Fruit fly (Drosophila melanogaster) whole organism, embryonic: ENCODE data around the gene CG17841.

Experiments used
- Antp ChIP-seq: fragments of 200-800 bp; sonication (Bioruptor generic); optimal IDR thresholded peaks from 3 replicates; lab custom pipeline; 2016; ENCODE audit warnings: missing biosample characterization, missing genetic modification characterization
- CG1603 ChIP-seq: fragments of 200-800 bp; sonication (Bioruptor generic); optimal IDR thresholded peaks from 2 replicates; lab custom pipeline; 2019; ENCODE audit warnings: missing biosample characterization, mild to moderate bottlenecking, missing genetic modification characterization, moderate library complexity
- CG18262 ChIP-seq: fragments of 200-800 bp; optimal IDR thresholded peaks from 3 replicates; lab custom pipeline; 2019; ENCODE audit warnings: missing biosample characterization, mild to moderate bottlenecking, missing genetic modification characterization, moderate library complexity
- CG4328 ChIP-seq: fragments of 200-800 bp; sonication (Bioruptor generic); optimal IDR thresholded peaks from 3 replicates; lab custom pipeline; 2017; ENCODE audit warnings: missing biosample characterization, missing genetic modification reagents, missing genetic modification characterization
- CG4360 ChIP-seq: fragments of 200-800 bp; sonication (Bioruptor generic); IDR thresholded peaks from 2 replicates; pipeline ENCODE4 v1.3.6; 2022; ENCODE audit warnings: missing biosample characterization, missing genetic modification characterization
- Eip74EF ChIP-seq, 2 experiments: fragments of 200-800 bp in 1 of 2; fragments of >200 bp in 1 of 2; sonication (Bioruptor generic) in 1 of 2; optimal IDR thresholded peaks; 2 replicates each; lab custom pipeline; 2017 to 2019; ENCODE audit warnings: missing biosample characterization in 2 of 2, missing genetic modification characterization in 2 of 2, mild to moderate bottlenecking in 1 of 2, moderate library complexity in 1 of 2
- Nf-YB ChIP-seq: fragments of 200-800 bp; sonication (Bioruptor generic); optimal IDR thresholded peaks from 3 replicates; lab custom pipeline; 2019; ENCODE audit warnings: missing biosample characterization, mild to moderate bottlenecking, missing genetic modification characterization, moderate library complexity
- ase ChIP-seq: fragments of 200-800 bp; sonication (Bioruptor generic); IDR thresholded peaks from 3 replicates; pipeline ENCODE4 v1.3.6; 2022; ENCODE audit warnings: missing biosample characterization, missing genetic modification characterization
- cato ChIP-seq: fragments of 200-800 bp; sonication (Bioruptor generic); optimal IDR thresholded peaks from 2 replicates; lab custom pipeline; 2016; ENCODE audit warnings: missing biosample characterization, missing genetic modification characterization, borderline replicate concordance
- chn ChIP-seq: fragments of 200-800 bp; sonication (Bioruptor generic); optimal IDR thresholded peaks from 2 replicates; lab custom pipeline; 2016; ENCODE audit warnings: missing biosample characterization, missing genetic modification characterization
- h ChIP-seq: fragments of >200 bp; optimal IDR thresholded peaks from 2 replicates; lab custom pipeline; 2017
- kay ChIP-seq: fragments of 200-800 bp; sonication (Bioruptor generic); optimal IDR thresholded peaks from 2 replicates; lab custom pipeline; 2016; ENCODE audit warnings: missing biosample characterization, missing genetic modification characterization
- lab ChIP-seq: fragments of 200-800 bp; sonication (Bioruptor generic); optimal IDR thresholded peaks from 3 replicates; lab custom pipeline; 2017; ENCODE audit warnings: missing biosample characterization, missing genetic modification characterization, mild to moderate bottlenecking, moderate library complexity, missing genetic modification reagents
- sug ChIP-seq: fragments of 200-800 bp; optimal IDR thresholded peaks from 2 replicates; lab custom pipeline; 2019; ENCODE audit warnings: missing biosample characterization, mild to moderate bottlenecking, missing genetic modification characterization, moderate library complexity

DNA sequence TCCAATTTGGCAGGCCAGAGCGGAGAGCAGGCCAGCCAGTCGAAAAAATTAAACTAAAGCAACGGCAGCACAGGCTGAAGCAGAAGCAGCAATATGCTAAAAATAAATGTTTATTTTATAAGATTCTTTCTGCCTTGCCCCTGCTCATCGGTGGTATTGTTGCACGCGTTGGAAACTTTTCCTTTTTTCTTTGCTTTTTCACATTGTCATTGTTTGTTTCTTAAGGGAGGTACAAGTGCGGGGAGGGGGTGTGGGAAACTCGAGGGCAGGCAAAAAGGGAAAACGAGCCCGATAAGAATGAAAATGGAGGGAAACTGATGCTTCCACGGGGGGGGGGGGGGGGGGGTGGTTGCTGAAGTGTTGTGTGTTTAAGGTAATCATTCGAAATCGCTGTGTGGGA lies 31.1 kb downstream of the CG17841 start:
- TF ChIP-seq cato (GFP tag; lab: Kevin White, UChicago) (no peak), Antp (no peak), h (lab: Kevin White, UChicago) (no peak), ase (no peak), Nf-YB (GFP tag; lab: Kevin White, UChicago) (no peak), sug (no peak), chn (GFP tag; lab: Kevin White, UChicago) (no peak), Eip74EF (GFP tag; optimal IDR thresholded peaks at IDR 0.05; lab: Kevin White, UChicago) (no peak), kay (GFP tag; lab: Kevin White, UChicago) (no peak), CG18262 (no peak), CG4360 (no peak), CG4328 (GFP tag; lab: Kevin White, UChicago) (no peak), CG1603 (no peak), lab (GFP tag; lab: Kevin White, UChicago) (no peak)
